Worm (Caenorhabditis elegans) whole organism, early embryonic: ENCODE results near the gene mrps-9.

Experiments used
- aly-1 ChIP-seq: sonication (generic microtip); optimal IDR thresholded peaks from 2 replicates; lab custom pipeline; 2016; ENCODE audit warnings: missing genetic modification characterization, missing compliant biosample characterization
- ama-1 ChIP-seq: fragments of 150-350 bp; optimal IDR thresholded peaks from 2 replicates; lab custom pipeline; 2014
- ceh-13 ChIP-seq: fragments of 200-800 bp; sonication (Bioruptor generic); optimal IDR thresholded peaks from 2 replicates; lab custom pipeline; 2018; ENCODE audit warnings: mild to moderate bottlenecking, missing genetic modification characterization, missing compliant biosample characterization
- pes-1 ChIP-seq: fragments of 200-800 bp; sonication (Bioruptor generic); IDR thresholded peaks from 2 replicates; pipeline ENCODE4 v1.3.6; 2022; ENCODE audit warnings: missing genetic modification reagents, missing genetic modification characterization, missing compliant biosample characterization
- tbx-37 ChIP-seq: fragments of 200-800 bp; sonication (Bioruptor generic); conservative IDR thresholded peaks from 2 replicates; pipeline ENCODE4 v1.3.6; 2022; ENCODE audit warnings: missing genetic modification reagents, missing genetic modification characterization, missing compliant biosample characterization
- tra-4 ChIP-seq: sonication (generic microtip); optimal IDR thresholded peaks from 2 replicates; lab custom pipeline; 2017; ENCODE audit warnings: missing genetic modification characterization, missing compliant biosample characterization

- no peak for TF ChIP-seq aly-1 (tag; lab: Kevin White, UChicago)
- TF ChIP-seq tra-4 (tag; lab: Kevin White, UChicago): no peak
- TF ChIP-seq ceh-13 (GFP tag; lab: Kevin White, UChicago): no peak
- no peak for TF ChIP-seq tbx-37 (GFP tag; lab: Robert Waterston, UW)
- no peak for TF ChIP-seq ama-1 (lab: Kevin White, UChicago)
- no peak for TF ChIP-seq pes-1
These were observed 44.6 kb downstream of the mrps-9 start, which contains the start of gene F10E9.3 for ce11 chrIII:8310239-8311057.
